Worm (Caenorhabditis elegans): ENCODE data around the gene pqm-1.

The pqm-1 gene

ce11 chrII:11161675-11162074, 9.3 kb upstream of the pqm-1 start:
- TF ChIP-seq hnd-1 (tag; optimal IDR thresholded peaks at IDR 0.05) (no peak), tra-4 (tag; optimal IDR thresholded peaks at IDR 0.05) (no peak)

- TF ChIP-seq pes-1 (GFP tag; IDR thresholded peaks at IDR 0.05): peak; percentile 78
- peak; percentile 4 for TF ChIP-seq ceh-13 (GFP tag; optimal IDR thresholded peaks at IDR 0.05)
- TF ChIP-seq hnd-1 (tag; optimal IDR thresholded peaks at IDR 0.05): peak; percentile 34
- 0 out of 2 replicates have a peak, but pooled peaks have one; percentile 44 for TF ChIP-seq tbx-11 (GFP tag; IDR thresholded peaks at IDR 0.05)
- no peak for TF ChIP-seq hmg-4 (GFP tag; optimal IDR thresholded peaks at IDR 0.05)
- TF ChIP-seq tra-4 (tag; optimal IDR thresholded peaks at IDR 0.05): no peak
- no peak for TF ChIP-seq aly-1 (tag; optimal IDR thresholded peaks at IDR 0.05)
- TF ChIP-seq ets-7 (tag; optimal IDR thresholded peaks at IDR 0.05): no peak
- no peak for TF ChIP-seq B0310.2 (tag; optimal IDR thresholded peaks at IDR 0.05)
- peak; percentile 73; the same call in 1 of the 2 replicates for TF ChIP-seq sea-1 (GFP tag; conservative IDR thresholded peaks at IDR 0.05)
- TF ChIP-seq tbx-37 (GFP tag; conservative IDR thresholded peaks at IDR 0.05): peak; percentile 63
- TF ChIP-seq ceh-36 (tag; optimal IDR thresholded peaks at IDR 0.05): peak; percentile 73
- TF ChIP-seq scrt-1 (GFP tag; IDR thresholded peaks at IDR 0.05): peak; percentile 70
- no peak for TF ChIP-seq hmbx-1 (tag; optimal IDR thresholded peaks at IDR 0.05)
- TF ChIP-seq F13C5.2 (tag; optimal IDR thresholded peaks at IDR 0.05): no peak
- TF ChIP-seq ama-1 (optimal IDR thresholded peaks at IDR 0.05): no peak
- TF ChIP-seq flt-1 (GFP tag; IDR thresholded peaks at IDR 0.05): peak; percentile 62; the same call in 1 of the 2 replicates
These were observed 5.3 kb upstream of the pqm-1 start for ce11 chrII:11157660-11158059.

- TF ChIP-seq tbx-37 (GFP tag; conservative IDR thresholded peaks at IDR 0.05): no peak
- no peak for TF ChIP-seq hmg-4 (GFP tag; optimal IDR thresholded peaks at IDR 0.05)
- TF ChIP-seq aly-1 (tag; optimal IDR thresholded peaks at IDR 0.05): no peak
- no peak for TF ChIP-seq ceh-36 (tag; optimal IDR thresholded peaks at IDR 0.05)
- no peak for TF ChIP-seq ets-7 (tag; optimal IDR thresholded peaks at IDR 0.05)
- no peak for TF ChIP-seq scrt-1 (GFP tag; IDR thresholded peaks at IDR 0.05)
- no peak for TF ChIP-seq F13C5.2 (tag; optimal IDR thresholded peaks at IDR 0.05)
- TF ChIP-seq ceh-13 (GFP tag; optimal IDR thresholded peaks at IDR 0.05): no peak
- no peak for TF ChIP-seq flt-1 (GFP tag; IDR thresholded peaks at IDR 0.05)
- TF ChIP-seq tbx-11 (GFP tag; IDR thresholded peaks at IDR 0.05): no peak
- no peak for TF ChIP-seq tra-4 (tag; optimal IDR thresholded peaks at IDR 0.05)
- no peak for TF ChIP-seq B0310.2 (tag; optimal IDR thresholded peaks at IDR 0.05)
- no peak for TF ChIP-seq hnd-1 (tag; optimal IDR thresholded peaks at IDR 0.05)
- no peak for TF ChIP-seq sea-1 (GFP tag; conservative IDR thresholded peaks at IDR 0.05)
- no peak for TF ChIP-seq hmbx-1 (tag; optimal IDR thresholded peaks at IDR 0.05)
- TF ChIP-seq ama-1 (optimal IDR thresholded peaks at IDR 0.05): no peak
- TF ChIP-seq pes-1 (GFP tag; IDR thresholded peaks at IDR 0.05): no peak
These were observed 3.8 kb upstream of the pqm-1 start for ce11 chrII:11156160-11156559.

DNA sequence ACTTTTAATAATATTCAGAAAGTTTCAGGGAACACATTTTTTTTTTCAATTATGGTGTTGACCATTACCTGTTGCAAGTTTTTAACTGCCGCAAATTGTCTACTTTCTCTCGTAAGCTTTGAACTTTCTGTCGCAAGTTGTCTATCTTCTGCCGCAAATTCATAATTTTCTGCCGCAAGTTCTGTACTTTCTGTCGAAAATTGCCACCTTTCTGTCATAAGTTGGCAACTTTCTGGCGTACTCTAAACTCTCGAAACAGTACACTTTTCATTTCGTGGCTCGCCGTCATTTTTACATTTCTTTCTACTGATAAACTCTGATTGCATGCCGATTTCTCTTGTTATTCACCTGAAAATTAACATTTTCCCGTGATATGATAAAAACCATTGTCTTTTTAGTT, 3.0 kb upstream of the pqm-1 start:
- TF ChIP-seq F13C5.2 (tag; optimal IDR thresholded peaks at IDR 0.05): no peak
- no peak for TF ChIP-seq ceh-13 (GFP tag; optimal IDR thresholded peaks at IDR 0.05)
- no peak for TF ChIP-seq ceh-36 (tag; optimal IDR thresholded peaks at IDR 0.05)
- no peak for TF ChIP-seq pes-1 (GFP tag; IDR thresholded peaks at IDR 0.05)
- no peak for TF ChIP-seq hmbx-1 (tag; optimal IDR thresholded peaks at IDR 0.05)

DNA sequence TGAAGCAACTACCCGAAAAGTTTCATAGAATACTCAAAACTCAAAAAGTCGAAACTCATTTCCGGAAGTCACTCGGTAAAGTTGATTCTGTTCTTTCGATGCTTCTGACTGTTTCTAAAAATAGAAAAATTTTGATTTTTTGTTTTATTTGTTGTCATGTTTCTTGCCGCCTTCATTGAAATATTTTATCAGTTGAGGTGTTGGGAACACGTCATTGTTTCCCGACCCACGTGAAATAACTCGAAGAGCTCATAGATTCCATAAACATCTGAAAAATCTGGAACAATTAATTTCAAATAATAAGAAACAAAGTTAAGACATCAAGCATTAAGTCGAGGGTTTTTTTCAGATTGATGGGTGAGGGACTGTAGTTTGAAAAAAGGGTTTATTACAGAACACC, 2.6 kb upstream of the pqm-1 start:
- TF ChIP-seq F13C5.2 (tag; optimal IDR thresholded peaks at IDR 0.05) (no peak), ceh-36 (tag; optimal IDR thresholded peaks at IDR 0.05) (no peak), ceh-13 (GFP tag; optimal IDR thresholded peaks at IDR 0.05) (no peak), tbx-37 (GFP tag; conservative IDR thresholded peaks at IDR 0.05) (no peak), ets-7 (tag; optimal IDR thresholded peaks at IDR 0.05) (no peak), scrt-1 (GFP tag; IDR thresholded peaks at IDR 0.05) (no peak), B0310.2 (tag; optimal IDR thresholded peaks at IDR 0.05) (no peak), aly-1 (tag; optimal IDR thresholded peaks at IDR 0.05) (no peak), hmg-4 (GFP tag; optimal IDR thresholded peaks at IDR 0.05) (no peak)

- TF ChIP-seq ets-7 (tag; optimal IDR thresholded peaks at IDR 0.05) (no peak), tra-4 (tag; optimal IDR thresholded peaks at IDR 0.05) (no peak), hnd-1 (tag; optimal IDR thresholded peaks at IDR 0.05) (no peak), pes-1 (GFP tag; IDR thresholded peaks at IDR 0.05) (no peak), F13C5.2 (tag; optimal IDR thresholded peaks at IDR 0.05) (no peak), hmg-4 (GFP tag; optimal IDR thresholded peaks at IDR 0.05) (no peak), scrt-1 (GFP tag; IDR thresholded peaks at IDR 0.05) (no peak), tbx-37 (GFP tag; conservative IDR thresholded peaks at IDR 0.05) (no peak), aly-1 (tag; optimal IDR thresholded peaks at IDR 0.05) (no peak), ceh-13 (GFP tag; optimal IDR thresholded peaks at IDR 0.05) (no peak), ceh-36 (tag; optimal IDR thresholded peaks at IDR 0.05) (no peak), ama-1 (optimal IDR thresholded peaks at IDR 0.05) (no peak), flt-1 (GFP tag; IDR thresholded peaks at IDR 0.05) (no peak), B0310.2 (tag; optimal IDR thresholded peaks at IDR 0.05) (no peak), tbx-11 (GFP tag; IDR thresholded peaks at IDR 0.05) (no peak), sea-1 (GFP tag; conservative IDR thresholded peaks at IDR 0.05) (no peak), hmbx-1 (tag; optimal IDR thresholded peaks at IDR 0.05) (no peak)
These were observed 1.4 kb upstream of the pqm-1 start for ce11 chrII:11153800-11154199.

DNA sequence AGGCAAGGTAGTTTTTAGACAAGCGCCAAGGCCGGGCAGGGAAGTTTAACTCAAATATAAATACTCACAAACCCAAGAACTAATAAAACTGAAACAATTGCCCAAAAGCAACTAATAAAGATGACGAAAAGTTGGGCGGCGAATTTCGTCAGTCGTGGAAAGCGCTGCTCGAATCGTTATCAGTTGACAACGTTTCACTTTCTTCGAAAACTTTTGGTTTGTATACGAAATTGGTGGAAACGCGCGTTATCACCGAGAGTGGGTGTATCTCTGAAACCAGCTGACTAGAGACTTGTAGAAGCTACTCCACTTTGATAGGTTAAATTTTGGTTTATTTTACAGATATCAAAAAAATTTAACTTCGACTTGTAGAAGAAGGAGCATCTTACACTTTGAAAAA, 685 bp upstream of the pqm-1 start:
- no peak for TF ChIP-seq aly-1 (tag; optimal IDR thresholded peaks at IDR 0.05)

- TF ChIP-seq ama-1 (optimal IDR thresholded peaks at IDR 0.05) (no peak), aly-1 (tag; optimal IDR thresholded peaks at IDR 0.05) (no peak), hmbx-1 (tag; optimal IDR thresholded peaks at IDR 0.05) (no peak), tbx-11 (GFP tag; IDR thresholded peaks at IDR 0.05) (no peak), B0310.2 (tag; optimal IDR thresholded peaks at IDR 0.05) (no peak), flt-1 (GFP tag; IDR thresholded peaks at IDR 0.05) (no peak), ceh-36 (tag; optimal IDR thresholded peaks at IDR 0.05) (no peak), pes-1 (GFP tag; IDR thresholded peaks at IDR 0.05) (no peak), scrt-1 (GFP tag; IDR thresholded peaks at IDR 0.05) (no peak), hmg-4 (GFP tag; optimal IDR thresholded peaks at IDR 0.05) (no peak)
These were observed 1.4 kb downstream of the pqm-1 start for ce11 chrII:11150976-11151375.

All from whole organism, early embryonic.